Worm (Caenorhabditis elegans) whole organism, young adult: ENCODE data around the gene rad-51.

Experiments
- B0035.1 ChIP-seq: sonication (generic microtip); optimal IDR thresholded peaks from 2 replicates; lab custom pipeline; 2016; ENCODE audit warnings: missing genetic modification characterization, mild to moderate bottlenecking, missing compliant biosample characterization, missing genotype, missing genetic modification reagents
- B0336.3 ChIP-seq: fragments of 200-800 bp; sonication (Bioruptor generic); IDR thresholded peaks from 2 replicates; pipeline ENCODE4 v1.3.6; 2022; ENCODE audit warnings: missing genetic modification characterization, missing compliant biosample characterization
- D2030.7 ChIP-seq: fragments of 200-800 bp; sonication (Bioruptor generic); IDR thresholded peaks from 2 replicates; pipeline ENCODE4 v1.3.6; 2022; ENCODE audit warnings: missing genetic modification reagents, missing genetic modification characterization, missing compliant biosample characterization
- F37B4.10 ChIP-seq: fragments of 200-800 bp; sonication (Bioruptor generic); IDR thresholded peaks from 2 replicates; pipeline ENCODE4 v1.3.6; 2022; ENCODE audit warnings: missing genetic modification characterization, missing compliant biosample characterization
- F52B5.7 ChIP-seq: sonication (generic microtip); optimal IDR thresholded peaks from 2 replicates; lab custom pipeline; 2016; ENCODE audit warnings: mild to moderate bottlenecking, missing genetic modification characterization, missing compliant biosample characterization
- F55B11.4 ChIP-seq: sonication (generic microtip); optimal IDR thresholded peaks from 2 replicates; lab custom pipeline; 2016; ENCODE audit warnings: missing compliant biosample characterization, missing genetic modification characterization, borderline replicate concordance; ENCODE audit not compliant: insufficient read depth
- F57C9.4 ChIP-seq: sonication (generic microtip); optimal IDR thresholded peaks from 2 replicates; lab custom pipeline; 2017; ENCODE audit warnings: mild to moderate bottlenecking, missing genetic modification characterization, missing compliant biosample characterization
- T07F8.4 ChIP-seq: sonication (generic microtip); optimal IDR thresholded peaks from 2 replicates; lab custom pipeline; 2016; ENCODE audit warnings: mild to moderate bottlenecking, missing genetic modification characterization, moderate library complexity, missing compliant biosample characterization
- akir-1 ChIP-seq: fragments of 200-800 bp; sonication (Bioruptor generic); optimal IDR thresholded peaks from 2 replicates; lab custom pipeline; 2018; ENCODE audit warnings: mild to moderate bottlenecking, missing genetic modification characterization, moderate library complexity, missing compliant biosample characterization
- aptf-2 ChIP-seq: fragments of 200-800 bp; sonication (Bioruptor generic); conservative IDR thresholded peaks from 2 replicates; pipeline ENCODE4 v1.3.6; 2022; ENCODE audit warnings: missing genetic modification reagents, missing genetic modification characterization, missing compliant biosample characterization
- atf-7 ChIP-seq: sonication (generic microtip); optimal IDR thresholded peaks from 2 replicates; lab custom pipeline; 2017; ENCODE audit warnings: mild to moderate bottlenecking, missing genetic modification characterization, missing compliant biosample characterization
- attf-5 ChIP-seq: fragments of 200-800 bp; sonication (Bioruptor generic); optimal IDR thresholded peaks from 2 replicates; lab custom pipeline; 2018; ENCODE audit warnings: mild to moderate bottlenecking, missing genetic modification characterization, missing compliant biosample characterization
- attf-6 ChIP-seq: fragments of 200-800 bp; sonication (Bioruptor generic); IDR thresholded peaks from 2 replicates; pipeline ENCODE4 v1.3.6; 2022; ENCODE audit warnings: missing genetic modification reagents, missing genetic modification characterization, missing compliant biosample characterization
- cebp-2 ChIP-seq: fragments of 200-800 bp; sonication (Bioruptor generic); IDR thresholded peaks from 2 replicates; pipeline ENCODE4 v1.3.6; 2022; ENCODE audit warnings: missing genetic modification characterization, missing compliant biosample characterization
- ceh-79 ChIP-seq: sonication (generic microtip); optimal IDR thresholded peaks from 2 replicates; lab custom pipeline; 2017; ENCODE audit warnings: mild to moderate bottlenecking, missing genetic modification characterization, missing compliant biosample characterization
- dpl-1 ChIP-seq: fragments of 150-350 bp; optimal IDR thresholded peaks from 2 replicates; lab custom pipeline; 2014; ENCODE audit warnings: missing biosample characterization, missing genetic modification reagents, missing genetic modification characterization
- egl-18 ChIP-seq: fragments of 200-800 bp; sonication (Bioruptor generic); IDR thresholded peaks from 2 replicates; pipeline ENCODE4 v1.3.6; 2022; ENCODE audit warnings: missing genetic modification reagents, missing genetic modification characterization, missing compliant biosample characterization
- ekl-4 ChIP-seq: fragments of 200-800 bp; sonication (Bioruptor generic); IDR thresholded peaks from 2 replicates; pipeline ENCODE4 v1.3.6; 2022; ENCODE audit warnings: missing genetic modification reagents, missing genetic modification characterization, missing compliant biosample characterization
- ets-4 ChIP-seq: fragments of 200-800 bp; sonication (Bioruptor generic); optimal IDR thresholded peaks from 2 replicates; lab custom pipeline; 2018; ENCODE audit warnings: mild to moderate bottlenecking, missing genetic modification characterization, missing compliant biosample characterization
- gei-17 ChIP-seq: fragments of 200-800 bp; sonication (Bioruptor generic); optimal IDR thresholded peaks from 2 replicates; lab custom pipeline; 2018; ENCODE audit warnings: mild to moderate bottlenecking, missing genetic modification characterization, missing compliant biosample characterization
- hmg-20 ChIP-seq: fragments of 200-800 bp; sonication (Bioruptor generic); IDR thresholded peaks from 2 replicates; pipeline ENCODE4 v1.3.6; 2022; ENCODE audit warnings: missing genetic modification reagents, missing genetic modification characterization, missing compliant biosample characterization
- hsf-1 ChIP-seq: fragments of 200-800 bp; sonication (Bioruptor generic); IDR thresholded peaks from 2 replicates; pipeline ENCODE4 v1.3.6; 2022; ENCODE audit warnings: missing genetic modification reagents, missing genetic modification characterization, missing compliant biosample characterization
- let-526 ChIP-seq: fragments of 200-800 bp; sonication (Bioruptor generic); IDR thresholded peaks from 2 replicates; pipeline ENCODE4 v1.3.6; 2022; ENCODE audit warnings: missing genetic modification reagents, missing genetic modification characterization, missing compliant biosample characterization
- lin-35 ChIP-seq, 3 experiments: fragments of 150-350 bp in 2 of 3; sonication (generic microtip) in 1 of 3; optimal IDR thresholded peaks; 2 replicates each; lab custom pipeline; 2014 to 2018; ENCODE audit warnings: missing biosample characterization in 3 of 3, missing genetic modification characterization in 3 of 3, missing genetic modification reagents in 3 of 3
- lin-54 ChIP-seq: fragments of 200-800 bp; sonication (Bioruptor generic); optimal IDR thresholded peaks from 2 replicates; lab custom pipeline; 2018; ENCODE audit warnings: mild to moderate bottlenecking, missing genetic modification characterization, missing compliant biosample characterization
- lsl-1 ChIP-seq: fragments of 200-800 bp; sonication (Bioruptor generic); optimal IDR thresholded peaks from 2 replicates; lab custom pipeline; 2018; ENCODE audit warnings: mild to moderate bottlenecking, missing genetic modification characterization, moderate library complexity, missing compliant biosample characterization
- madf-3 ChIP-seq: fragments of 200-800 bp; sonication (Bioruptor generic); IDR thresholded peaks from 2 replicates; pipeline ENCODE4 v1.3.6; 2022; ENCODE audit warnings: missing genetic modification reagents, missing genetic modification characterization, missing compliant biosample characterization
- madf-8 ChIP-seq: fragments of 200-800 bp; sonication (Bioruptor generic); conservative IDR thresholded peaks from 2 replicates; pipeline ENCODE4 v1.3.6; 2022; ENCODE audit warnings: missing genetic modification reagents, missing genetic modification characterization, missing compliant biosample characterization
- mes-4 ChIP-seq: sonication (generic microtip); optimal IDR thresholded peaks from 2 replicates; lab custom pipeline; 2016; ENCODE audit warnings: missing genotype, missing genetic modification characterization, missing compliant biosample characterization
- nfyb-1 ChIP-seq: fragments of 200-800 bp; sonication (Bioruptor generic); IDR thresholded peaks from 2 replicates; pipeline ENCODE4 v1.3.6; 2022; ENCODE audit warnings: missing genetic modification reagents, missing genetic modification characterization, missing compliant biosample characterization
- nhr-27 ChIP-seq: fragments of 200-800 bp; sonication (Bioruptor generic); optimal IDR thresholded peaks from 2 replicates; lab custom pipeline; 2018; ENCODE audit warnings: mild to moderate bottlenecking, missing genetic modification characterization, moderate library complexity, missing compliant biosample characterization
- nhr-80 ChIP-seq: sonication (generic microtip); optimal IDR thresholded peaks from 2 replicates; lab custom pipeline; 2016; ENCODE audit warnings: missing genetic modification characterization, missing compliant biosample characterization
- pbrm-1 ChIP-seq: fragments of 200-800 bp; sonication (Bioruptor generic); IDR thresholded peaks from 2 replicates; pipeline ENCODE4 v1.3.6; 2022; ENCODE audit warnings: missing genetic modification reagents, missing genetic modification characterization, missing compliant biosample characterization
- rcor-1 ChIP-seq: fragments of 200-800 bp; sonication (Bioruptor generic); IDR thresholded peaks from 2 replicates; pipeline ENCODE4 v1.3.6; 2022; ENCODE audit warnings: missing genetic modification reagents, missing genetic modification characterization, missing compliant biosample characterization
- sdz-38 ChIP-seq: sonication (generic microtip); optimal IDR thresholded peaks from 2 replicates; lab custom pipeline; 2016; ENCODE audit warnings: missing genotype, missing genetic modification characterization, missing compliant biosample characterization
- snpc-1.3 ChIP-seq: sonication (generic microtip); optimal IDR thresholded peaks from 2 replicates; lab custom pipeline; 2017; ENCODE audit warnings: missing genetic modification characterization, mild to moderate bottlenecking, missing compliant biosample characterization, antibody characterized with exemption, moderate library complexity, missing genotype, missing genetic modification reagents; ENCODE audit not compliant: insufficient read depth
- snpc-3.4 ChIP-seq: sonication (generic microtip); optimal IDR thresholded peaks from 2 replicates; lab custom pipeline; 2017; ENCODE audit warnings: missing genetic modification characterization, mild to moderate bottlenecking, missing compliant biosample characterization, antibody characterized with exemption, moderate library complexity, missing genotype, missing genetic modification reagents
- sptf-2 ChIP-seq: fragments of 200-800 bp; sonication (Bioruptor generic); optimal IDR thresholded peaks from 2 replicates; lab custom pipeline; 2018; ENCODE audit warnings: mild to moderate bottlenecking, missing genetic modification characterization, missing compliant biosample characterization
- unc-130 ChIP-seq: sonication (generic microtip); optimal IDR thresholded peaks from 2 replicates; lab custom pipeline; 2016; ENCODE audit warnings: missing genetic modification reagents, missing genetic modification characterization, missing compliant biosample characterization
- xnd-1 ChIP-seq: sonication (generic microtip); optimal IDR thresholded peaks from 2 replicates; lab custom pipeline; 2016; ENCODE audit warnings: missing genotype, missing genetic modification reagents, missing genetic modification characterization, missing compliant biosample characterization
- zfh-2 ChIP-seq: fragments of 200-800 bp; sonication (Bioruptor generic); conservative IDR thresholded peaks from 2 replicates; pipeline ENCODE4 v1.3.6; 2022; ENCODE audit warnings: missing genetic modification reagents, missing genetic modification characterization, missing compliant biosample characterization
- zim-3 ChIP-seq: sonication (generic microtip); optimal IDR thresholded peaks from 2 replicates; lab custom pipeline; 2017; ENCODE audit warnings: mild to moderate bottlenecking, missing genetic modification characterization, moderate library complexity, missing compliant biosample characterization
- ztf-22 ChIP-seq: fragments of 200-800 bp; sonication (Bioruptor generic); optimal IDR thresholded peaks from 2 replicates; lab custom pipeline; 2018; ENCODE audit warnings: mild to moderate bottlenecking, missing genetic modification characterization, moderate library complexity, missing compliant biosample characterization
- ztf-25 ChIP-seq: fragments of 200-800 bp; sonication (Bioruptor generic); IDR thresholded peaks from 2 replicates; pipeline ENCODE4 v1.3.6; 2022; ENCODE audit warnings: missing genetic modification reagents, missing genetic modification characterization, missing compliant biosample characterization
- ztf-3 ChIP-seq: fragments of 200-800 bp; sonication (Bioruptor generic); optimal IDR thresholded peaks from 2 replicates; lab custom pipeline; 2018; ENCODE audit warnings: mild to moderate bottlenecking, missing genetic modification characterization, missing compliant biosample characterization

Gene rad-51

ce11 chrIV:10242458-10243123 is 41.5 kb downstream of the rad-51 start (continued):
- TF ChIP-seq lin-35 (GFP tag; optimal IDR thresholded peaks at IDR 0.05; lab: Kevin White, UChicago) (peak in 1 of 3 experiments; percentile 59), ets-4 (GFP tag; lab: Kevin White, UChicago) (no peak), snpc-3.4 (tag; lab: Kevin White, UChicago) (no peak), cebp-2 (no peak), xnd-1 (tag; lab: Kevin White, UChicago) (peak; percentile 64), attf-5 (no peak), F52B5.7 (tag; lab: Kevin White, UChicago) (no peak), egl-18 (GFP tag; lab: Robert Waterston, UW) (no peak), ztf-3 (GFP tag; lab: Kevin White, UChicago) (no peak), hsf-1 (GFP tag; lab: Robert Waterston, UW) (0 out of 2 replicates have a peak, but pooled peaks have one; percentile 48), nfyb-1 (GFP tag; lab: Robert Waterston, UW) (no peak), zfh-2 (GFP tag; lab: Robert Waterston, UW) (no peak), nhr-27 (no peak), F37B4.10 (GFP tag; lab: Robert Waterston, UW) (no peak), F57C9.4 (tag; lab: Kevin White, UChicago) (no peak), T07F8.4 (tag; lab: Kevin White, UChicago) (no peak), lin-54 (GFP tag; lab: Kevin White, UChicago) (peak; percentile 48), mes-4 (tag; lab: Kevin White, UChicago) (no peak), lsl-1 (GFP tag; lab: Kevin White, UChicago) (peak; percentile 20), sdz-38 (no peak), dpl-1 (GFP tag; lab: Kevin White, UChicago) (peak; percentile 56), madf-8 (peak; percentile 82), let-526 (GFP tag; lab: Robert Waterston, UW) (no peak), sptf-2 (no peak), atf-7 (tag; lab: Kevin White, UChicago) (no peak), hmg-20 (GFP tag; lab: Robert Waterston, UW) (no peak), attf-6 (GFP tag; lab: Robert Waterston, UW) (no peak), unc-130 (GFP tag; lab: Kevin White, UChicago) (peak; percentile 1), zim-3 (tag; lab: Kevin White, UChicago) (no peak), snpc-1.3 (tag; lab: Kevin White, UChicago) (no peak), F55B11.4 (tag; lab: Kevin White, UChicago) (no peak), akir-1 (GFP tag; lab: Kevin White, UChicago) (no peak), B0035.1 (tag; lab: Kevin White, UChicago) (no peak), D2030.7 (GFP tag; lab: Robert Waterston, UW) (peak; percentile 44), madf-3 (GFP tag; lab: Robert Waterston, UW) (no peak), ztf-22 (GFP tag; lab: Kevin White, UChicago) (no peak), aptf-2 (GFP tag; lab: Robert Waterston, UW) (no peak), gei-17 (GFP tag; lab: Kevin White, UChicago) (no peak), B0336.3 (GFP tag; lab: Robert Waterston, UW) (no peak; the same call in 1 of the 2 replicates), pbrm-1 (GFP tag; lab: Robert Waterston, UW) (peak; percentile 20; the same call in 1 of the 2 replicates), rcor-1 (GFP tag; lab: Robert Waterston, UW) (no peak), ekl-4 (GFP tag; lab: Robert Waterston, UW) (no peak), nhr-80 (no peak), ceh-79 (tag; lab: Kevin White, UChicago) (no peak), ztf-25 (GFP tag; lab: Robert Waterston, UW) (no peak)
